Worm (Caenorhabditis elegans) whole organism, L1 larva: ENCODE data around the gene C25F9.4.

Source experiments
- C04F5.9 ChIP-seq: sonication (generic microtip); optimal IDR thresholded peaks from 2 replicates; lab custom pipeline; 2016; ENCODE audit warnings: missing genetic modification characterization, missing compliant biosample characterization
- F16B12.6 ChIP-seq: fragments of 150-350 bp; optimal IDR thresholded peaks from 2 replicates; lab custom pipeline; 2014; ENCODE audit warnings: missing biosample characterization, missing genetic modification characterization
- aha-1 ChIP-seq: fragments of 150-350 bp; optimal IDR thresholded peaks from 2 replicates; lab custom pipeline; 2014; ENCODE audit warnings: missing biosample characterization, missing genetic modification characterization
- ceh-63 ChIP-seq: fragments of 200-800 bp; sonication (Bioruptor generic); optimal IDR thresholded peaks from 2 replicates; lab custom pipeline; 2018; ENCODE audit warnings: mild to moderate bottlenecking, missing genetic modification characterization, missing compliant biosample characterization
- ceh-90 ChIP-seq: sonication (generic microtip); optimal IDR thresholded peaks from 2 replicates; lab custom pipeline; 2016; ENCODE audit warnings: missing genetic modification characterization, missing compliant biosample characterization
- ces-1 ChIP-seq: fragments of 150-350 bp; optimal IDR thresholded peaks from 2 replicates; lab custom pipeline; 2014; ENCODE audit warnings: missing biosample characterization, missing genetic modification reagents, missing genetic modification characterization
- dpl-1 ChIP-seq, 3 experiments: fragments of 150-350 bp in 2 of 3; sonication (generic microtip) in 1 of 3; optimal IDR thresholded peaks; 2 replicates each; lab custom pipeline; 2014 to 2017; ENCODE audit warnings: missing biosample characterization in 3 of 3, missing genetic modification characterization in 3 of 3, missing genetic modification reagents in 3 of 3
- efl-1 ChIP-seq, 4 experiments: fragments of 150-350 bp; optimal IDR thresholded peaks in 3 of 4; peaks in 1 of 4; 1 replicate in 1 of 4; 2 replicates in 3 of 4; lab custom pipeline; 2014; ENCODE audit warnings: missing biosample characterization in 2 of 4, missing genetic modification characterization in 2 of 4, missing genetic modification reagents in 2 of 4
- egl-13 ChIP-seq: sonication (generic microtip); optimal IDR thresholded peaks from 2 replicates; lab custom pipeline; 2016; ENCODE audit warnings: missing genotype, missing genetic modification reagents, missing genetic modification characterization, missing compliant biosample characterization
- egl-27 ChIP-seq, 2 experiments: fragments of 150-350 bp in 1 of 2; sonication (generic microtip); optimal IDR thresholded peaks; 3 replicates each; lab custom pipeline; 2017 to 2018; ENCODE audit warnings: missing biosample characterization in 2 of 2, missing genetic modification characterization in 2 of 2, missing genetic modification reagents in 2 of 2
- elt-2 ChIP-seq: sonication (generic microtip); optimal IDR thresholded peaks from 2 replicates; lab custom pipeline; 2016; ENCODE audit warnings: missing genetic modification characterization, mild to moderate bottlenecking, inconsistent platforms, missing compliant biosample characterization, missing genetic modification reagents
- elt-3 ChIP-seq, 6 experiments: fragments of 150-350 bp in 1 of 6; sonication (generic microtip); optimal IDR thresholded peaks; 2 replicates each; lab custom pipeline; 2017 to 2018; ENCODE audit warnings: missing biosample characterization in 6 of 6, missing genetic modification characterization in 6 of 6, inconsistent platforms in 1 of 6
- fkh-8 ChIP-seq: sonication (generic microtip); optimal IDR thresholded peaks from 2 replicates; lab custom pipeline; 2016; ENCODE audit warnings: mild to moderate bottlenecking, missing genetic modification characterization, missing compliant biosample characterization
- grh-1 ChIP-seq: fragments of 200-800 bp; sonication (Bioruptor generic); IDR thresholded peaks from 2 replicates; pipeline ENCODE4 v1.3.6; 2022; ENCODE audit warnings: missing genetic modification reagents, missing genetic modification characterization, missing compliant biosample characterization
- hlh-4 ChIP-seq: sonication (generic microtip); optimal IDR thresholded peaks from 2 replicates; lab custom pipeline; 2016; ENCODE audit warnings: mild to moderate bottlenecking, missing genetic modification characterization, missing compliant biosample characterization
- hpl-2 ChIP-seq: fragments of 150-350 bp; optimal IDR thresholded peaks from 2 replicates; lab custom pipeline; 2014; ENCODE audit warnings: missing biosample characterization, missing genetic modification reagents, missing genetic modification characterization
- isw-1 ChIP-seq: fragments of 200-800 bp; sonication (Bioruptor generic); IDR thresholded peaks from 2 replicates; pipeline ENCODE4 v1.3.6; 2022; ENCODE audit warnings: missing genetic modification characterization, missing compliant biosample characterization
- lin-35 ChIP-seq, 2 experiments: fragments of 150-350 bp; optimal IDR thresholded peaks; 2 replicates each; lab custom pipeline; 2014; ENCODE audit warnings: missing biosample characterization in 2 of 2, missing genetic modification characterization in 2 of 2, missing genetic modification reagents in 2 of 2
- mab-9 ChIP-seq: fragments of 200-800 bp; sonication (Bioruptor generic); IDR thresholded peaks from 2 replicates; pipeline ENCODE4 v1.3.6; 2022; ENCODE audit warnings: missing genetic modification reagents, missing genetic modification characterization, missing compliant biosample characterization
- mep-1 ChIP-seq: fragments of 150-350 bp; optimal IDR thresholded peaks from 2 replicates; lab custom pipeline; 2014; ENCODE audit warnings: missing biosample characterization, missing genetic modification characterization
- nhr-11 ChIP-seq: fragments of 150-350 bp; optimal IDR thresholded peaks from 2 replicates; lab custom pipeline; 2014; ENCODE audit warnings: missing biosample characterization, missing genetic modification characterization
- nhr-12 ChIP-seq: sonication (generic microtip); optimal IDR thresholded peaks from 2 replicates; lab custom pipeline; 2017; ENCODE audit warnings: missing biosample characterization, missing genetic modification characterization
- nhr-19 ChIP-seq: fragments of 200-800 bp; sonication (Bioruptor generic); conservative IDR thresholded peaks from 2 replicates; pipeline ENCODE4 v1.3.6; 2022; ENCODE audit warnings: missing genetic modification characterization, missing compliant biosample characterization
- nhr-47 ChIP-seq: sonication (generic microtip); optimal IDR thresholded peaks from 2 replicates; lab custom pipeline; 2016; ENCODE audit warnings: mild to moderate bottlenecking, missing genetic modification characterization, moderate library complexity, missing compliant biosample characterization
- nhr-71 ChIP-seq: sonication (generic microtip); optimal IDR thresholded peaks from 2 replicates; lab custom pipeline; 2016; ENCODE audit warnings: mild to moderate bottlenecking, missing genetic modification characterization, moderate library complexity, missing compliant biosample characterization
- nhr-76 ChIP-seq: sonication (generic microtip); optimal IDR thresholded peaks from 2 replicates; lab custom pipeline; 2017; ENCODE audit warnings: missing biosample characterization, missing genetic modification characterization
- nhr-85 ChIP-seq: sonication (generic microtip); peaks from one replicate; lab custom pipeline; 2016; ENCODE audit warnings: missing genetic modification characterization, inconsistent platforms, missing compliant biosample characterization
- nhr-90 ChIP-seq: sonication (generic microtip); optimal IDR thresholded peaks from 2 replicates; lab custom pipeline; 2016; ENCODE audit warnings: mild to moderate bottlenecking, missing genetic modification characterization, missing compliant biosample characterization; ENCODE audit not compliant: poor library complexity
- pax-3 ChIP-seq: fragments of 200-800 bp; sonication (Bioruptor generic); optimal IDR thresholded peaks from 2 replicates; lab custom pipeline; 2018; ENCODE audit warnings: mild to moderate bottlenecking, missing genetic modification characterization, moderate library complexity, missing compliant biosample characterization
- rnt-1 ChIP-seq: sonication (generic microtip); optimal IDR thresholded peaks from 2 replicates; lab custom pipeline; 2016; ENCODE audit warnings: mild to moderate bottlenecking, missing genetic modification characterization, moderate library complexity, missing compliant biosample characterization
- snu-23 ChIP-seq: sonication (generic microtip); optimal IDR thresholded peaks from 2 replicates; lab custom pipeline; 2016; ENCODE audit warnings: missing genetic modification characterization, missing compliant biosample characterization
- sptf-1 ChIP-seq: fragments of 150-350 bp; optimal IDR thresholded peaks from 2 replicates; lab custom pipeline; 2014; ENCODE audit warnings: missing biosample characterization, missing genetic modification characterization
- tlp-1 ChIP-seq: fragments of 150-350 bp; optimal IDR thresholded peaks from 2 replicates; lab custom pipeline; 2014; ENCODE audit warnings: missing biosample characterization, missing genetic modification characterization
- zag-1 ChIP-seq: fragments of 150-350 bp; optimal IDR thresholded peaks from 2 replicates; lab custom pipeline; 2014; ENCODE audit warnings: missing biosample characterization, missing genetic modification characterization
- ztf-11 ChIP-seq, 2 experiments: sonication (generic microtip); optimal IDR thresholded peaks; 2 replicates each; lab custom pipeline; 2016 to 2017; ENCODE audit warnings: missing genetic modification characterization in 2 of 2, missing biosample characterization in 1 of 2, missing compliant biosample characterization in 1 of 2

Gene C25F9.4

ce11 chrV:19448805-19449204, 32.4 kb upstream of the C25F9.4 start, which contains the start of gene M04C3.2:
M04C3.2 (minus strand) TSS chrV:19448905.
- no peak for TF ChIP-seq nhr-90 (tag; lab: Kevin White, UChicago)
- TF ChIP-seq rnt-1 (tag; lab: Kevin White, UChicago), result no peak
- no peak for TF ChIP-seq ceh-90 (tag; lab: Kevin White, UChicago)
- TF ChIP-seq dpl-1 (GFP tag; optimal IDR thresholded peaks at IDR 0.05; lab: Kevin White, UChicago), result no peak
- TF ChIP-seq nhr-12 (tag; lab: Kevin White, UChicago), result no peak
- TF ChIP-seq zag-1 (tag; lab: Kevin White, UChicago), result no peak

DNA sequence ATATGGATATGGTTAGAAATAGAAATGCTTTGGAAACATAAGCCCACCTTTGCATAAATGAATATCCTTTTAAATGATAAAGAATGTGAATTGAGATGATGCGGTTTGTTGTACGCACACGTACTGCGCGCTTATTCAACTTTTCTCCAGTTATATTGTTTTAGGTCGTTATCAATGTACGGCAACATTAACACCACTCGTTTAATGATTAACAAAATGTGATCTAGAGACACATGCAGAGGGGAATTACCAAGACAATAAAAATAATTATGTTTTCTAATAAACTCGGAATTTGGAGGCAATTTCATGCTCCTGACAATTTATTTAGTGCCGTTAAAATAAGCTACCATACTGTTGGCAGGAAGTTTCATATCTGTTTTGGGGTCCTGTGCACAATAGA, 29.1 kb upstream of the C25F9.4 start, which contains the start of gene M04C3.1:
M04C3.1 (minus strand) TSS at position 164 of the 400 bp plus-strand sequence.
- TF ChIP-seq egl-13 (no peak), elt-2 (tag; lab: Kevin White, UChicago) (peak; percentile 7)

- no peak for TF ChIP-seq elt-3 (tag; optimal IDR thresholded peaks at IDR 0.05; lab: Kevin White, UChicago)
- no peak for TF ChIP-seq isw-1
- no peak for TF ChIP-seq nhr-76 (tag; lab: Kevin White, UChicago)
- no peak for TF ChIP-seq nhr-47 (tag; lab: Kevin White, UChicago)
- TF ChIP-seq sptf-1 (tag; lab: Kevin White, UChicago), result no peak
- TF ChIP-seq snu-23 (GFP tag; lab: Kevin White, UChicago), result no peak
- TF ChIP-seq hlh-4 (tag; lab: Kevin White, UChicago), result no peak
Measured at ce11 chrV:19443599-19443998, 27.2 kb upstream of the C25F9.4 start.

ce11 chrV:19436307-19436706, 19.9 kb upstream of the C25F9.4 start, which contains the start of gene C25F9.14:
C25F9.14 (plus strand) TSS chrV:19436484.
- TF ChIP-seq hpl-2 (GFP tag; lab: Kevin White, UChicago), result no peak
- TF ChIP-seq efl-1 (optimal IDR thresholded peaks at IDR 0.05; lab: Kevin White, UChicago), result no peak
- TF ChIP-seq efl-1 (GFP tag; optimal IDR thresholded peaks at IDR 0.05 in 1 of 2; lab: Kevin White, UChicago), result peak in 1 of 2 experiments; percentile 21
- TF ChIP-seq nhr-71 (tag; lab: Kevin White, UChicago), result no peak
- TF ChIP-seq nhr-90 (tag; lab: Kevin White, UChicago), result no peak
- no peak for TF ChIP-seq ces-1 (GFP tag; lab: Kevin White, UChicago)

ce11 chrV:19433806-19434437, 17.5 kb upstream of the C25F9.4 start, which contains the start of gene C25F9.16:
C25F9.16 (plus strand) TSS chrV:19434387.
- TF ChIP-seq efl-1 (optimal IDR thresholded peaks at IDR 0.05; lab: Kevin White, UChicago) (no peak), efl-1 (GFP tag; optimal IDR thresholded peaks at IDR 0.05 in 1 of 2; lab: Kevin White, UChicago) (peak in 1 of 2 experiments; percentile 40), F16B12.6 (no peak), lin-35 (GFP tag; optimal IDR thresholded peaks at IDR 0.05; lab: Kevin White, UChicago) (peak in 1 of 2 experiments; percentile 15)

- TF ChIP-seq mep-1 (tag; lab: Kevin White, UChicago) (no peak), lin-35 (GFP tag; optimal IDR thresholded peaks at IDR 0.05; lab: Kevin White, UChicago) (no peak), grh-1 (GFP tag; lab: Robert Waterston, UW) (no peak), nhr-19 (GFP tag; lab: Robert Waterston, UW) (no peak), tlp-1 (tag; lab: Kevin White, UChicago) (no peak), nhr-11 (tag; lab: Kevin White, UChicago) (no peak), nhr-85 (no peak), fkh-8 (tag; lab: Kevin White, UChicago) (no peak), mab-9 (GFP tag; lab: Robert Waterston, UW) (no peak), C04F5.9 (no peak), pax-3 (tag; lab: Kevin White, UChicago) (no peak), ceh-90 (tag; lab: Kevin White, UChicago) (no peak), aha-1 (tag; lab: Kevin White, UChicago) (no peak), egl-27 (tag; optimal IDR thresholded peaks at IDR 0.05; lab: Kevin White, UChicago) (no peak), ceh-63 (GFP tag; lab: Kevin White, UChicago) (no peak), dpl-1 (GFP tag; optimal IDR thresholded peaks at IDR 0.05; lab: Kevin White, UChicago) (no peak), ztf-11 (tag; optimal IDR thresholded peaks at IDR 0.05; lab: Kevin White, UChicago) (no peak), efl-1 (optimal IDR thresholded peaks at IDR 0.05; lab: Kevin White, UChicago) (no peak), efl-1 (GFP tag; optimal IDR thresholded peaks at IDR 0.05 in 1 of 2; lab: Kevin White, UChicago) (no peak)
- TF ChIP-seq, all 84 proteins: peak for 0
Measured at ce11 chrV:19432972-19433371, 16.6 kb upstream of the C25F9.4 start, which contains the start of gene C25F9.11. C25F9.11 (minus strand) TSS chrV:19433072.
